Fruit fly (Drosophila melanogaster) whole organism, pupa: ENCODE data around the gene mbc.
A peak's percentile ranks its signal among the peaks of the same experiment; 100 is the strongest.

ENCODE experiments used
- CG12605 ChIP-seq: fragments of 200-800 bp; sonication (Bioruptor generic); IDR thresholded peaks from 2 replicates; pipeline ENCODE4 v1.3.6; 2022; ENCODE audit warnings: missing biosample characterization, missing genetic modification characterization
- CG13204 ChIP-seq: fragments of 200-800 bp; sonication (Bioruptor generic); optimal IDR thresholded peaks from 2 replicates; lab custom pipeline; 2018; ENCODE audit warnings: missing biosample characterization, mild to moderate bottlenecking, missing genetic modification characterization, moderate library complexity
- CG14655 ChIP-seq: fragments of 200-800 bp; sonication (Bioruptor generic); optimal IDR thresholded peaks from 3 replicates; lab custom pipeline; 2017; ENCODE audit warnings: mild to moderate bottlenecking, missing biosample characterization, missing genetic modification reagents, missing genetic modification characterization
- CG32121 ChIP-seq: fragments of 200-800 bp; sonication (Bioruptor generic); IDR thresholded peaks from 2 replicates; pipeline ENCODE4 v1.3.6; 2022; ENCODE audit warnings: missing biosample characterization, missing genetic modification characterization
- CG34367 ChIP-seq: fragments of 200-800 bp; sonication (Bioruptor generic); optimal IDR thresholded peaks from 2 replicates; lab custom pipeline; 2018; ENCODE audit warnings: missing biosample characterization, mild to moderate bottlenecking, missing genetic modification characterization
- CG4496 ChIP-seq: fragments of 200-800 bp; sonication (Bioruptor generic); IDR thresholded peaks from 3 replicates; pipeline ENCODE4 v1.3.6; 2022; ENCODE audit warnings: missing biosample characterization, missing genetic modification characterization
- CG8159 ChIP-seq: fragments of 200-800 bp; sonication (Bioruptor generic); optimal IDR thresholded peaks from 3 replicates; lab custom pipeline; 2018; ENCODE audit warnings: missing biosample characterization, mild to moderate bottlenecking, missing genetic modification characterization, moderate library complexity
- CG9948 ChIP-seq: fragments of 200-800 bp; sonication (Bioruptor generic); optimal IDR thresholded peaks from 2 replicates; lab custom pipeline; 2018; ENCODE audit warnings: missing biosample characterization, mild to moderate bottlenecking, missing genetic modification characterization, moderate library complexity
- EcR ChIP-seq: fragments of 200-800 bp; sonication (Bioruptor generic); optimal IDR thresholded peaks from 3 replicates; lab custom pipeline; 2019; ENCODE audit warnings: missing biosample characterization, missing genetic modification characterization, mild to moderate bottlenecking, moderate library complexity, missing genetic modification reagents
- Ets98B ChIP-seq: fragments of 200-800 bp; sonication (Bioruptor generic); IDR thresholded peaks from 2 replicates; pipeline ENCODE4 v1.3.6; 2022; ENCODE audit warnings: missing biosample characterization, missing genetic modification characterization
- Pif1B ChIP-seq: fragments of 200-800 bp; sonication (Bioruptor generic); optimal IDR thresholded peaks from 3 replicates; lab custom pipeline; 2016; ENCODE audit warnings: missing biosample characterization, missing genetic modification characterization
- fd96Ca ChIP-seq: fragments of 200-800 bp; sonication (Bioruptor generic); IDR thresholded peaks from 3 replicates; pipeline ENCODE4 v1.3.6; 2022; ENCODE audit warnings: missing biosample characterization, missing genetic modification characterization
- rn ChIP-seq: fragments of 200-800 bp; sonication (Bioruptor generic); IDR thresholded peaks from 2 replicates; pipeline ENCODE4 v1.3.6; 2022; ENCODE audit warnings: missing biosample characterization, missing genetic modification characterization

DNA sequence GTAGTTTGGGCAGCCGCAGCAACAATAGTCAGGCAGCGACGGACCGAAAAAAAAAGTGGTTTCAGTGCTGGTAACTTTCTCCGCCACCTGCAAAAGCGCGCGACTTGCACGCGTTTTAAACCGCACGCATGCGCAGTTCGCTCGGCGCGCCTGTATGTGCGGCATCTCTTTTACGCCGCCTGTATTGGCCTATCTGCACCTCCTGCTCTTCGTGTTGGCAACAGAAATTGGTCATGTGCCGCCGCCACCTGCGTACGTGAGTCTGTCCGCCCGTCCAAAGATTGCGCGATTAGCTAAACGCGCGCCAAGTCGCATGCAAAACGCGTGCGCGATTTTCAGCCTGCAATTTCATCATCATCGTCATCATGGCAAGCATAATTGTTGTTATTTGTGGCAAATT lies 45.9 kb upstream of the mbc start:
- TF ChIP-seq CG4496 (no peak), Ets98B (GFP tag; lab: Robert Waterston, UW) (no peak), CG12605 (GFP tag; lab: Robert Waterston, UW) (no peak), CG14655 (GFP tag; lab: Kevin White, UChicago) (no peak), CG32121 (GFP tag; lab: Robert Waterston, UW) (no peak), CG8159 (tag; lab: Kevin White, UChicago) (no peak), CG13204 (GFP tag; lab: Kevin White, UChicago) (no peak), rn (GFP tag; lab: Robert Waterston, UW) (no peak), fd96Ca (GFP tag; lab: Robert Waterston, UW) (0 out of 3 replicates have a peak, but pooled peaks have one; percentile 24), EcR (GFP tag; lab: Kevin White, UChicago) (no peak), Pif1B (GFP tag; lab: Kevin White, UChicago) (no peak), CG34367 (tag; lab: Kevin White, UChicago) (no peak), CG9948 (tag; lab: Kevin White, UChicago) (no peak)
